Fruit fly (Drosophila melanogaster): Measurements from ENCODE around the gene CG33061.

dm6 chr3L:16338703-16339102 is 9.1 kb downstream of the CG33061 start, which contains the start of gene CG4998:
- TF ChIP-seq CG7101 (tag; optimal IDR thresholded peaks at IDR 0.05): no peak
- TF ChIP-seq bab1 (GFP tag; optimal IDR thresholded peaks at IDR 0.05): no peak
- no peak for TF ChIP-seq kay (GFP tag; ENCODE audit: borderline replicate concordance)

Data from whole organism, adult.